Worm (Caenorhabditis elegans) whole organism, L4 larva: ENCODE measurements around the gene cest-8.

Source experiments
- aha-1 ChIP-seq: fragments of 150-350 bp; peaks from one replicate; lab custom pipeline; 2014; ENCODE audit warnings: missing biosample characterization, missing genetic modification characterization
- ceh-28 ChIP-seq: fragments of 150-350 bp; optimal IDR thresholded peaks from 2 replicates; lab custom pipeline; 2014; ENCODE audit warnings: missing biosample characterization, missing genetic modification reagents, missing genetic modification characterization
- cey-2 ChIP-seq: sonication (generic microtip); optimal IDR thresholded peaks from 3 replicates; lab custom pipeline; 2017; ENCODE audit warnings: missing genetic modification characterization, mild to moderate bottlenecking, missing compliant biosample characterization, antibody characterized with exemption, borderline replicate concordance; ENCODE audit not compliant: insufficient read depth
- daf-16 ChIP-seq, 3 experiments: sonication (generic microtip); optimal IDR thresholded peaks; 2 replicates each; lab custom pipeline; 2016 to 2017; ENCODE audit warnings: missing genetic modification characterization in 3 of 3, missing genetic modification reagents in 3 of 3, mild to moderate bottlenecking in 2 of 3, missing compliant biosample characterization in 2 of 3, missing biosample characterization in 1 of 3, moderate library complexity in 1 of 3
- dmd-6 ChIP-seq: fragments of 200-800 bp; sonication (Bioruptor generic); IDR thresholded peaks from 2 replicates; pipeline ENCODE4 v1.3.6; 2022; ENCODE audit warnings: missing genetic modification reagents, missing genetic modification characterization, missing compliant biosample characterization
- dmd-9 ChIP-seq: fragments of 200-800 bp; sonication (Bioruptor generic); IDR thresholded peaks from 2 replicates; pipeline ENCODE4 v1.3.6; 2022; ENCODE audit warnings: missing genetic modification reagents, missing genetic modification characterization, missing compliant biosample characterization
- dve-1 ChIP-seq: sonication (generic microtip); optimal IDR thresholded peaks from 2 replicates; lab custom pipeline; 2017; ENCODE audit warnings: antibody characterized with exemption, mild to moderate bottlenecking, missing genetic modification characterization, missing compliant biosample characterization; ENCODE audit not compliant: insufficient read depth
- hlh-11 ChIP-seq: fragments of 200-800 bp; sonication (Bioruptor generic); optimal IDR thresholded peaks from 2 replicates; lab custom pipeline; 2018; ENCODE audit warnings: mild to moderate bottlenecking, missing genetic modification characterization, missing compliant biosample characterization
- lin-13 ChIP-seq: fragments of 150-350 bp; optimal IDR thresholded peaks from 2 replicates; lab custom pipeline; 2014; ENCODE audit warnings: missing biosample characterization, missing genetic modification reagents, missing genetic modification characterization
- lin-29 ChIP-seq: fragments of 200-800 bp; sonication (Bioruptor generic); IDR thresholded peaks from 2 replicates; pipeline ENCODE4 v1.3.6; 2022; ENCODE audit warnings: missing genetic modification reagents, missing genetic modification characterization, missing compliant biosample characterization
- lin-39 ChIP-seq: fragments of 150-350 bp; optimal IDR thresholded peaks from 2 replicates; lab custom pipeline; 2014; ENCODE audit warnings: missing biosample characterization, missing genetic modification reagents, missing genetic modification characterization
- lir-3 ChIP-seq: sonication (generic microtip); optimal IDR thresholded peaks from 2 replicates; lab custom pipeline; 2016; ENCODE audit warnings: mild to moderate bottlenecking, missing genetic modification characterization, missing compliant biosample characterization
- lsy-2 ChIP-seq, 2 experiments: fragments of 150-350 bp in 1 of 2; sonication (generic microtip) in 1 of 2; optimal IDR thresholded peaks; 2 replicates each; lab custom pipeline; 2014 to 2017; ENCODE audit warnings: missing biosample characterization in 2 of 2, missing genetic modification characterization in 2 of 2
- mep-1 ChIP-seq: fragments of 150-350 bp; sonication (generic microtip); optimal IDR thresholded peaks from 3 replicates; lab custom pipeline; 2014; ENCODE audit warnings: missing biosample characterization, missing genetic modification characterization
- nhr-237 ChIP-seq: sonication (generic microtip); optimal IDR thresholded peaks from 2 replicates; lab custom pipeline; 2017; ENCODE audit warnings: missing biosample characterization, missing genetic modification characterization
- nhr-28 ChIP-seq: fragments of 150-350 bp; optimal IDR thresholded peaks from 2 replicates; lab custom pipeline; 2014; ENCODE audit warnings: missing biosample characterization, missing genetic modification characterization
- nhr-6 ChIP-seq: fragments of 150-350 bp; optimal IDR thresholded peaks from 2 replicates; lab custom pipeline; 2014; ENCODE audit warnings: missing biosample characterization, missing genetic modification characterization
- pha-4 ChIP-seq, 2 experiments: fragments of 150-350 bp in 1 of 2; fragments of 200-800 bp in 1 of 2; sonication (Bioruptor generic) in 1 of 2; IDR thresholded peaks in 1 of 2; optimal IDR thresholded peaks in 1 of 2; 2 replicates each; pipeline versions ENCODE4 v1.3.6 to Lab custom; 2014 to 2022; ENCODE audit warnings: missing genetic modification characterization in 2 of 2, missing genetic modification reagents in 2 of 2, missing biosample characterization in 1 of 2, missing compliant biosample characterization in 1 of 2
- php-3 ChIP-seq: fragments of 200-800 bp; sonication (Bioruptor generic); IDR thresholded peaks from 2 replicates; pipeline ENCODE4 v1.3.6; 2022; ENCODE audit warnings: missing genetic modification reagents, missing genetic modification characterization, missing compliant biosample characterization
- pqm-1 ChIP-seq: sonication (generic microtip); optimal IDR thresholded peaks from 2 replicates; lab custom pipeline; 2017; ENCODE audit warnings: missing biosample characterization, missing genetic modification characterization
- rbr-2 ChIP-seq: sonication (generic microtip); optimal IDR thresholded peaks from 2 replicates; lab custom pipeline; 2016; ENCODE audit warnings: missing genotype, missing genetic modification characterization, missing compliant biosample characterization
- sdz-12 ChIP-seq: fragments of 200-800 bp; sonication (Bioruptor generic); optimal IDR thresholded peaks from 2 replicates; lab custom pipeline; 2018; ENCODE audit warnings: mild to moderate bottlenecking, missing genetic modification characterization, missing compliant biosample characterization
- set-16 ChIP-seq: fragments of 200-800 bp; sonication (Bioruptor generic); IDR thresholded peaks from 2 replicates; pipeline ENCODE4 v1.3.6; 2022; ENCODE audit warnings: missing genetic modification reagents, missing genetic modification characterization, missing compliant biosample characterization
- tra-1 ChIP-seq: fragments of 200-800 bp; sonication (Bioruptor generic); IDR thresholded peaks from 2 replicates; pipeline ENCODE4 v1.3.6; 2022; ENCODE audit warnings: missing genetic modification reagents, missing genetic modification characterization, missing compliant biosample characterization
- unc-62 ChIP-seq, 3 experiments: fragments of 150-350 bp in 1 of 3; sonication (generic microtip); optimal IDR thresholded peaks in 2 of 3; peaks in 1 of 3; 1 replicate in 1 of 3; 2 replicates in 2 of 3; lab custom pipeline; 2014 to 2017; ENCODE audit warnings: missing biosample characterization in 3 of 3, missing genetic modification characterization in 3 of 3, missing genetic modification reagents in 3 of 3, missing genotype in 1 of 3
- zfp-2 ChIP-seq: sonication (generic microtip); optimal IDR thresholded peaks from 2 replicates; lab custom pipeline; 2016; ENCODE audit warnings: mild to moderate bottlenecking, missing genetic modification characterization, missing compliant biosample characterization
- zfp-3 ChIP-seq: fragments of 200-800 bp; sonication (Bioruptor generic); conservative IDR thresholded peaks from 2 replicates; pipeline ENCODE4 v1.3.6; 2022; ENCODE audit warnings: missing genetic modification reagents, missing genetic modification characterization, missing compliant biosample characterization

The cest-8 gene

ce11 chrX:12205478-12206059, 13.9 kb upstream of the cest-8 start (continued):
- peak; percentile 11 for TF ChIP-seq hlh-11 (tag; lab: Kevin White, UChicago)
- TF ChIP-seq cey-2, result no peak
- TF ChIP-seq sdz-12 (GFP tag; lab: Kevin White, UChicago), result peak; percentile 34
- no peak for TF ChIP-seq lin-13
- no peak for TF ChIP-seq ceh-28 (tag; lab: Kevin White, UChicago)
- TF ChIP-seq dmd-9 (GFP tag; lab: Robert Waterston, UW), result 0 out of 2 replicates have a peak, but pooled peaks have one; percentile 53

ce11 chrX:12207078-12207477, 12.4 kb upstream of the cest-8 start:
- TF ChIP-seq php-3 (GFP tag; lab: Robert Waterston, UW), result no peak
- no peak for TF ChIP-seq pha-4 (GFP tag; IDR thresholded peaks at IDR 0.05; lab: Robert Waterston, UW)
- no peak for TF ChIP-seq pha-4 (tag; optimal IDR thresholded peaks at IDR 0.05; lab: Kevin White, UChicago)
- TF ChIP-seq zfp-3 (GFP tag; lab: Robert Waterston, UW), result no peak
- peak in 1 of 2 experiments; percentile 90 for TF ChIP-seq unc-62 (GFP tag; optimal IDR thresholded peaks at IDR 0.05 in 1 of 2; lab: Kevin White, UChicago)
- no peak for TF ChIP-seq unc-62 (tag; optimal IDR thresholded peaks at IDR 0.05; lab: Kevin White, UChicago)
- no peak for TF ChIP-seq set-16 (GFP tag; lab: Robert Waterston, UW)
- no peak for TF ChIP-seq nhr-237 (tag; lab: Kevin White, UChicago)
- peak; percentile 10 for TF ChIP-seq rbr-2 (tag; lab: Kevin White, UChicago)
- TF ChIP-seq aha-1 (tag; lab: Kevin White, UChicago), result no peak
- no peak for TF ChIP-seq lsy-2 (tag; optimal IDR thresholded peaks at IDR 0.05; lab: Kevin White, UChicago)

ce11 chrX:12210145-12211032, 9.1 kb upstream of the cest-8 start:
- TF ChIP-seq mep-1, result peak; percentile 40
- peak in 1 of 2 experiments; percentile 10 for TF ChIP-seq lsy-2 (tag; optimal IDR thresholded peaks at IDR 0.05; lab: Kevin White, UChicago)
- no peak for TF ChIP-seq hlh-11 (tag; lab: Kevin White, UChicago)
- TF ChIP-seq pqm-1 (tag; lab: Kevin White, UChicago), result peak; percentile 33
- TF ChIP-seq unc-62 (GFP tag; optimal IDR thresholded peaks at IDR 0.05 in 1 of 2; lab: Kevin White, UChicago), result peak in 1 of 2 experiments; percentile 97
- TF ChIP-seq unc-62 (tag; optimal IDR thresholded peaks at IDR 0.05; lab: Kevin White, UChicago), result no peak
- 0 out of 2 replicates have a peak, but pooled peaks have one; percentile 28 for TF ChIP-seq tra-1 (GFP tag; lab: Robert Waterston, UW)
- TF ChIP-seq aha-1 (tag; lab: Kevin White, UChicago), result peak; percentile 73
- peak; percentile 59 for TF ChIP-seq nhr-28 (tag; lab: Kevin White, UChicago)
- TF ChIP-seq dmd-6 (GFP tag; lab: Robert Waterston, UW), result peak; percentile 51
- peak; percentile 45 for TF ChIP-seq dve-1 (tag; lab: Kevin White, UChicago)
- TF ChIP-seq zfp-2 (tag; lab: Kevin White, UChicago), result no peak
- TF ChIP-seq lin-29 (GFP tag; lab: Robert Waterston, UW), result no peak
- TF ChIP-seq lin-39 (tag; lab: Kevin White, UChicago), result peak; percentile 24
- TF ChIP-seq daf-16 (GFP tag; optimal IDR thresholded peaks at IDR 0.05; lab: Kevin White, UChicago), result no peak
- TF ChIP-seq daf-16 (tag; optimal IDR thresholded peaks at IDR 0.05; lab: Kevin White, UChicago), result peak; percentile 65
- TF ChIP-seq nhr-6 (tag; lab: Kevin White, UChicago), result no peak

ce11 chrX:12212801-12213200, 6.7 kb upstream of the cest-8 start, which contains the start of gene cab-1:
cab-1 (minus strand) TSS chrX:12212901.
- TF ChIP-seq unc-62 (GFP tag; optimal IDR thresholded peaks at IDR 0.05 in 1 of 2; lab: Kevin White, UChicago), result peak in 1 of 2 experiments; percentile 86
- no peak for TF ChIP-seq unc-62 (tag; optimal IDR thresholded peaks at IDR 0.05; lab: Kevin White, UChicago)
- no peak for TF ChIP-seq lir-3 (tag; lab: Kevin White, UChicago)
